Fruit fly (Drosophila melanogaster) whole organism, embryonic: ENCODE data around the gene Pgls.

ENCODE experiments used
- BEAF-32 ChIP-seq: fragments of 200-800 bp; sonication (Bioruptor generic); optimal IDR thresholded peaks from 3 replicates; lab custom pipeline; 2017; ENCODE audit warnings: missing biosample characterization, missing genetic modification characterization, mild to moderate bottlenecking, moderate library complexity, missing genetic modification reagents
- BtbVII ChIP-seq: fragments of 200-800 bp; sonication (Bioruptor generic); optimal IDR thresholded peaks from 3 replicates; lab custom pipeline; 2017; ENCODE audit warnings: missing biosample characterization, mild to moderate bottlenecking, missing genetic modification characterization
- CG10274 ChIP-seq: fragments of 200-800 bp; sonication (Bioruptor generic); optimal IDR thresholded peaks from 3 replicates; lab custom pipeline; 2017; ENCODE audit warnings: missing biosample characterization, mild to moderate bottlenecking, missing genetic modification characterization
- CG10321 ChIP-seq: fragments of 200-800 bp; sonication (Bioruptor generic); IDR thresholded peaks from 2 replicates; pipeline ENCODE4 v1.3.6; 2022; ENCODE audit warnings: missing biosample characterization, missing genetic modification characterization
- CG11696 ChIP-seq: fragments of 200-800 bp; sonication (Bioruptor generic); IDR thresholded peaks from 2 replicates; pipeline ENCODE4 v1.3.6; 2022; ENCODE audit warnings: missing biosample characterization, missing genetic modification characterization
- CG12104 ChIP-seq: fragments of 200-800 bp; sonication (Bioruptor generic); optimal IDR thresholded peaks from 3 replicates; lab custom pipeline; 2016; ENCODE audit warnings: missing biosample characterization, missing genetic modification characterization
- CG12155 ChIP-seq: fragments of 200-800 bp; sonication (Bioruptor generic); optimal IDR thresholded peaks from 3 replicates; lab custom pipeline; 2016; ENCODE audit warnings: missing biosample characterization, missing genetic modification characterization
- CG12236 ChIP-seq: fragments of 200-800 bp; sonication (Bioruptor generic); optimal IDR thresholded peaks from 2 replicates; lab custom pipeline; 2016; ENCODE audit warnings: missing biosample characterization, missing genetic modification characterization
- CG14667 ChIP-seq: fragments of 200-800 bp; sonication (Bioruptor generic); IDR thresholded peaks from 2 replicates; pipeline ENCODE4 v1.3.6; 2022; ENCODE audit warnings: missing biosample characterization, missing genetic modification characterization
- CG1603 ChIP-seq: fragments of 200-800 bp; sonication (Bioruptor generic); optimal IDR thresholded peaks from 2 replicates; lab custom pipeline; 2019; ENCODE audit warnings: missing biosample characterization, mild to moderate bottlenecking, missing genetic modification characterization, moderate library complexity
- CG17385 ChIP-seq: fragments of 200-800 bp; sonication (Bioruptor generic); optimal IDR thresholded peaks from 3 replicates; lab custom pipeline; 2018; ENCODE audit warnings: missing biosample characterization, mild to moderate bottlenecking, missing genetic modification characterization
- CG1832 ChIP-seq: fragments of 200-800 bp; sonication (Bioruptor generic); optimal IDR thresholded peaks from 2 replicates; lab custom pipeline; 2017; ENCODE audit warnings: missing biosample characterization, mild to moderate bottlenecking, missing genetic modification characterization, inconsistent platforms
- CG18476 ChIP-seq: fragments of 200-800 bp; sonication (Bioruptor generic); optimal IDR thresholded peaks from 2 replicates; lab custom pipeline; 2016; ENCODE audit warnings: missing biosample characterization, mild to moderate bottlenecking, missing genetic modification characterization
- CG3847 ChIP-seq: fragments of 200-800 bp; sonication (Bioruptor generic); IDR thresholded peaks from 2 replicates; pipeline ENCODE4 v1.3.6; 2022; ENCODE audit warnings: missing biosample characterization, missing genetic modification characterization
- CG4707 ChIP-seq: fragments of 200-800 bp; sonication (Bioruptor generic); optimal IDR thresholded peaks from 2 replicates; lab custom pipeline; 2018; ENCODE audit warnings: missing biosample characterization, mild to moderate bottlenecking, missing genetic modification characterization, moderate library complexity
- CG6654 ChIP-seq: fragments of 200-800 bp; sonication (Bioruptor generic); optimal IDR thresholded peaks from 2 replicates; lab custom pipeline; 2017; ENCODE audit warnings: missing biosample characterization, mild to moderate bottlenecking, missing genetic modification characterization
- CG8281 ChIP-seq: fragments of 200-800 bp; sonication (Bioruptor generic); optimal IDR thresholded peaks from 2 replicates; lab custom pipeline; 2018; ENCODE audit warnings: missing biosample characterization, mild to moderate bottlenecking, missing genetic modification characterization, moderate library complexity
- CG8765 ChIP-seq: fragments of 200-800 bp; sonication (Bioruptor generic); IDR thresholded peaks from 2 replicates; pipeline ENCODE4 v1.3.6; 2022; ENCODE audit warnings: missing biosample characterization, missing genetic modification characterization
- CG9817 ChIP-seq: fragments of 200-800 bp; sonication (Bioruptor generic); optimal IDR thresholded peaks from 2 replicates; lab custom pipeline; 2018; ENCODE audit warnings: missing biosample characterization, mild to moderate bottlenecking, missing genetic modification characterization, moderate library complexity
- CTCF ChIP-seq: fragments of 200-800 bp; sonication (Bioruptor generic); optimal IDR thresholded peaks from 2 replicates; lab custom pipeline; 2017; ENCODE audit warnings: missing biosample characterization, mild to moderate bottlenecking, missing genetic modification characterization, moderate library complexity
- D19A ChIP-seq: fragments of 200-800 bp; optimal IDR thresholded peaks from 3 replicates; lab custom pipeline; 2019; ENCODE audit warnings: missing biosample characterization, mild to moderate bottlenecking, missing genetic modification characterization, moderate library complexity
- Dbx ChIP-seq: fragments of 200-800 bp; sonication (Bioruptor generic); IDR thresholded peaks from 3 replicates; pipeline ENCODE4 v1.3.6; 2022; ENCODE audit warnings: missing biosample characterization, missing genetic modification characterization
- Dip3 ChIP-seq: fragments of 200-800 bp; sonication (Bioruptor generic); optimal IDR thresholded peaks from 3 replicates; lab custom pipeline; 2016; ENCODE audit warnings: missing biosample characterization, missing genetic modification characterization
- Drgx ChIP-seq: fragments of 200-800 bp; sonication (Bioruptor generic); IDR thresholded peaks from 2 replicates; pipeline ENCODE4 v1.3.6; 2022; ENCODE audit warnings: missing biosample characterization, missing genetic modification characterization
- Elba2 ChIP-seq: fragments of 200-800 bp; sonication (Bioruptor generic); optimal IDR thresholded peaks from 3 replicates; lab custom pipeline; 2016; ENCODE audit warnings: missing biosample characterization, missing genetic modification characterization
- Fer3 ChIP-seq: fragments of 200-800 bp; sonication (Bioruptor generic); optimal IDR thresholded peaks from 2 replicates; lab custom pipeline; 2018; ENCODE audit warnings: missing biosample characterization, mild to moderate bottlenecking, missing genetic modification characterization, moderate library complexity
- Gsc ChIP-seq: fragments of 200-800 bp; sonication (Bioruptor generic); IDR thresholded peaks from 2 replicates; pipeline ENCODE4 v1.3.6; 2022; ENCODE audit warnings: missing biosample characterization, missing genetic modification characterization
- H2.0 ChIP-seq: fragments of 200-800 bp; sonication (Bioruptor generic); IDR thresholded peaks from 2 replicates; pipeline ENCODE4 v1.3.6; 2022; ENCODE audit warnings: missing biosample characterization, missing genetic modification characterization
- HLH54F ChIP-seq: fragments of 200-800 bp; sonication (Bioruptor generic); optimal IDR thresholded peaks from 3 replicates; lab custom pipeline; 2016; ENCODE audit warnings: missing biosample characterization, missing genetic modification characterization
- HLHmδ ChIP-seq: fragments of 200-800 bp; sonication (Bioruptor generic); optimal IDR thresholded peaks from 2 replicates; lab custom pipeline; 2018; ENCODE audit warnings: missing biosample characterization, mild to moderate bottlenecking, missing genetic modification characterization, moderate library complexity
- Med ChIP-seq: fragments of 200-800 bp; sonication (Bioruptor generic); peaks from one replicate; lab custom pipeline; 2016; ENCODE audit warnings: missing biosample characterization, missing genetic modification characterization, mild to moderate bottlenecking, inconsistent platforms, moderate library complexity
- Neu2 ChIP-seq: fragments of 200-800 bp; sonication (Bioruptor generic); optimal IDR thresholded peaks from 3 replicates; lab custom pipeline; 2016; ENCODE audit warnings: missing biosample characterization, missing genetic modification characterization, borderline replicate concordance
- btn ChIP-seq: fragments of 200-800 bp; sonication (Bioruptor generic); optimal IDR thresholded peaks from 2 replicates; lab custom pipeline; 2016; ENCODE audit warnings: missing biosample characterization, missing genetic modification characterization
- crol ChIP-seq: fragments of 200-800 bp; sonication (Bioruptor generic); IDR thresholded peaks from 2 replicates; pipeline ENCODE4 v1.3.6; 2022; ENCODE audit warnings: missing biosample characterization, missing genetic modification characterization
- ems ChIP-seq: fragments of 200-800 bp; sonication (Bioruptor generic); optimal IDR thresholded peaks from 3 replicates; lab custom pipeline; 2016; ENCODE audit warnings: missing biosample characterization, missing genetic modification characterization
- esg ChIP-seq: fragments of 200-800 bp; sonication (Bioruptor generic); conservative IDR thresholded peaks from 2 replicates; pipeline ENCODE4 v1.3.6; 2022; ENCODE audit warnings: missing biosample characterization, missing genetic modification characterization
- eyg ChIP-seq: fragments of 200-800 bp; sonication (Bioruptor generic); optimal IDR thresholded peaks from 3 replicates; lab custom pipeline; 2016; ENCODE audit warnings: missing biosample characterization, missing genetic modification characterization
- fu2 ChIP-seq: fragments of 200-800 bp; sonication (Bioruptor generic); optimal IDR thresholded peaks from 2 replicates; lab custom pipeline; 2016; ENCODE audit warnings: missing biosample characterization, missing genetic modification characterization
- gce ChIP-seq: fragments of 200-800 bp; sonication (Bioruptor generic); IDR thresholded peaks from 3 replicates; pipeline ENCODE4 v1.3.6; 2022; ENCODE audit warnings: missing biosample characterization, missing genetic modification characterization
- jigr1 ChIP-seq: fragments of 200-800 bp; sonication (Bioruptor generic); IDR thresholded peaks from 3 replicates; pipeline ENCODE4 v1.3.6; 2022; ENCODE audit warnings: missing biosample characterization, missing genetic modification characterization
- ken ChIP-seq: fragments of 200-800 bp; sonication (Bioruptor generic); IDR thresholded peaks from 3 replicates; pipeline ENCODE4 v1.3.6; 2022; ENCODE audit warnings: missing biosample characterization, missing genetic modification characterization
- mam ChIP-seq: fragments of 200-800 bp; sonication (Bioruptor generic); optimal IDR thresholded peaks from 3 replicates; lab custom pipeline; 2016; ENCODE audit warnings: missing biosample characterization, missing genetic modification characterization
- nmo ChIP-seq: fragments of 200-800 bp; sonication (Bioruptor generic); optimal IDR thresholded peaks from 2 replicates; lab custom pipeline; 2018; ENCODE audit warnings: missing biosample characterization, mild to moderate bottlenecking, missing genetic modification characterization, moderate library complexity
- oc ChIP-seq: fragments of 200-800 bp; sonication (Bioruptor generic); optimal IDR thresholded peaks from 2 replicates; lab custom pipeline; 2018; ENCODE audit warnings: missing biosample characterization, mild to moderate bottlenecking, missing genetic modification characterization, moderate library complexity
- psq ChIP-seq: fragments of 200-800 bp; sonication (Bioruptor generic); optimal IDR thresholded peaks from 2 replicates; lab custom pipeline; 2017; ENCODE audit warnings: missing biosample characterization, missing genetic modification characterization
- run ChIP-seq: fragments of 200-800 bp; sonication (Bioruptor generic); optimal IDR thresholded peaks from 3 replicates; lab custom pipeline; 2018; ENCODE audit warnings: missing biosample characterization, mild to moderate bottlenecking, missing genetic modification characterization
- salm ChIP-seq: fragments of 200-800 bp; sonication (Bioruptor generic); optimal IDR thresholded peaks from 2 replicates; lab custom pipeline; 2018; ENCODE audit warnings: missing biosample characterization, mild to moderate bottlenecking, missing genetic modification characterization
- sens ChIP-seq: fragments of 200-800 bp; sonication (Bioruptor generic); peaks from one replicate; lab custom pipeline; 2016; ENCODE audit warnings: missing biosample characterization, missing genetic modification characterization
- seq ChIP-seq: fragments of 200-800 bp; sonication (Bioruptor generic); IDR thresholded peaks from 2 replicates; pipeline ENCODE4 v1.3.6; 2022; ENCODE audit warnings: missing biosample characterization, missing genetic modification characterization

Gene Pgls

dm6 chrX:10802457-10803378 is 44.5 kb upstream of the Pgls start (continued):
- TF ChIP-seq CG12155 (GFP tag; lab: Kevin White, UChicago): no peak
- no peak for TF ChIP-seq Dip3
- peak; percentile 41 for TF ChIP-seq BtbVII (GFP tag; lab: Kevin White, UChicago)
- peak; percentile 47 for TF ChIP-seq CG8281 (tag; lab: Kevin White, UChicago)
- TF ChIP-seq CG4707 (GFP tag; lab: Kevin White, UChicago): no peak
- peak; percentile 41 for TF ChIP-seq run
- no peak for TF ChIP-seq CG8765
- no peak for TF ChIP-seq Elba2 (GFP tag; lab: Kevin White, UChicago)
- no peak for TF ChIP-seq eyg (GFP tag; lab: Kevin White, UChicago)
- no peak for TF ChIP-seq CG14667 (GFP tag; lab: Robert Waterston, UW)
- TF ChIP-seq ken (GFP tag; lab: Robert Waterston, UW): no peak
- no peak for TF ChIP-seq CG1603
- TF ChIP-seq Gsc (GFP tag; lab: Robert Waterston, UW): no peak
- TF ChIP-seq Fer3: peak; percentile 58
- peak; percentile 78 for TF ChIP-seq D19A
- no peak for TF ChIP-seq oc (tag; lab: Kevin White, UChicago)
- no peak for TF ChIP-seq CG12236 (GFP tag; lab: Kevin White, UChicago)
- no peak for TF ChIP-seq btn (GFP tag; lab: Kevin White, UChicago)

DNA sequence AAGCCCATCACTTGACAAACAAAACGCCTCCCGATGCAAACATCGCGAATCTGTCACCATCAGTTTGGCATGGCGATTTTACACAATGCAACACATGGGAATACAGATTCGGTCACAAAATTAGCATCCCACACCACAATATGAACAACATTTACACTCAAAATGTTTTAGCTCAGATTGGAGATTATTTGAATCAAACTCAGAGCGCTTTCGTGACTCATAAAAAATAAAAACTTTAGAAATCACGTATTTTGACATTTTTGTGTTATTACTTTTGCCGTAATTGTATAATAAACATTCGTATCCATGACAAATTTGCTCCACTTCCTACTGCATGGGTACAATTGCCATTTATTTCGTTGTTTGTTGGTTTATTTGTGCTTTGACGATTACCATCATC is 43.2 kb upstream of the Pgls start:
- peak; percentile 74 for TF ChIP-seq Med (GFP tag; lab: Kevin White, UChicago)
- no peak for TF ChIP-seq HLH54F
- TF ChIP-seq Dbx (GFP tag; lab: Robert Waterston, UW): no peak
- TF ChIP-seq seq: 0 out of 2 replicates have a peak, but pooled peaks have one; percentile 6
- TF ChIP-seq Drgx: peak; percentile 40
- TF ChIP-seq CG1832 (GFP tag; lab: Kevin White, UChicago): no peak
- 0 out of 2 replicates have a peak, but pooled peaks have one; percentile 5 for TF ChIP-seq CG11696 (GFP tag; lab: Robert Waterston, UW)
- TF ChIP-seq CG8281 (tag; lab: Kevin White, UChicago): no peak
- TF ChIP-seq CG9817 (tag; lab: Kevin White, UChicago): no peak
- TF ChIP-seq sens (GFP tag; lab: Kevin White, UChicago): peak; percentile 62
- no peak for TF ChIP-seq CG18476 (GFP tag; lab: Kevin White, UChicago)
- TF ChIP-seq CTCF (GFP tag; lab: Kevin White, UChicago): no peak
- no peak for TF ChIP-seq CG6654 (GFP tag; lab: Kevin White, UChicago)
- no peak for TF ChIP-seq esg (GFP tag; lab: Robert Waterston, UW)
- no peak for TF ChIP-seq jigr1

DNA sequence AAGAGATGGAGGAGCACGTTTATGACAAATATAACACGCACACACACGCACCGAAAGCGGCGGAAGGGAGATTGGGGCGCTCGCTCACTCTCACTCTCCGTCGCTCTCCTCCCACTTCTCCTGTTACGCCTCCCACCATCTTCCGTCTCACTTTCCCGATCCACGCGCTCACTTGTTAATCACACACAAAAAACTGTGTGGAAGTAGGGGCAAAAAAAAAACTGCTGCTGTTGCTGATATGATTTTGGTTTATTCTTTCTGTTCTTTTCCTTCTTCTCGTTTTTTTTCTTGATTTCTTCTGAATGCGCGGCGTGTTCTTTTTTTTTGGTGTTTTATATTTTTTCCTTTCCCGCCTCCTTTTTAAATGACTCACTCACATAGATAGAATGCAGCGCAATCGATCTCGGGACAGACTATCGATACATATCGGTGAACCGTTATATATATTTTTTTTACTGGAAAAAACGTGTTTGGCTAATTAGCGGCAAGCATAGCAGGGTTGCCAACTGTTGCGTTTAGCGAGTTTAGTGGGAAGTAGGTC is 41.5 kb upstream of the Pgls start:
- TF ChIP-seq Neu2 (GFP tag; lab: Kevin White, UChicago) (no peak), crol (GFP tag; lab: Robert Waterston, UW) (peak; percentile 89), HLHmδ (GFP tag; lab: Kevin White, UChicago) (peak; percentile 13), CG17385 (peak; percentile 36), gce (GFP tag; lab: Robert Waterston, UW) (no peak), psq (GFP tag; lab: Kevin White, UChicago) (peak; percentile 83), oc (tag; lab: Kevin White, UChicago) (no peak), CG3847 (no peak), mam (GFP tag; lab: Kevin White, UChicago) (no peak), nmo (GFP tag; lab: Kevin White, UChicago) (no peak), fu2 (GFP tag; lab: Kevin White, UChicago) (no peak), H2.0 (no peak), BEAF-32 (peak; percentile 63), CG10321 (GFP tag; lab: Robert Waterston, UW) (no peak), CG12104 (GFP tag; lab: Kevin White, UChicago) (no peak), ems (GFP tag; lab: Kevin White, UChicago) (no peak), CG10274 (GFP tag; lab: Kevin White, UChicago) (no peak), salm (tag; lab: Kevin White, UChicago) (no peak)
